Worm (Caenorhabditis elegans) whole organism, L2 larva: ENCODE results near the gene puf-6.
"Not testable (repeated sequence)": the region's sequence is repeated elsewhere in the genome, so short reads cannot be mapped to it uniquely, and the experiment has no call there.

Experiments used
- egl-27 ChIP-seq: sonication (generic microtip); optimal IDR thresholded peaks from 3 replicates; lab custom pipeline; 2017; ENCODE audit warnings: missing biosample characterization, missing genetic modification reagents, missing genetic modification characterization
- sma-3 ChIP-seq: sonication (generic microtip); optimal IDR thresholded peaks from 2 replicates; lab custom pipeline; 2016; ENCODE audit warnings: missing genetic modification reagents, missing genetic modification characterization, missing compliant biosample characterization
- sma-9 ChIP-seq, 2 experiments: fragments of 150-350 bp in 1 of 2; sonication (generic microtip) in 1 of 2; optimal IDR thresholded peaks; 2 replicates each; lab custom pipeline; 2014 to 2016; ENCODE audit warnings: missing genetic modification characterization in 2 of 2, mild to moderate bottlenecking in 1 of 2, missing biosample characterization in 1 of 2, missing compliant biosample characterization in 1 of 2, missing genetic modification reagents in 1 of 2, moderate library complexity in 1 of 2
- unc-55 ChIP-seq: fragments of 150-350 bp; sonication (generic microtip); optimal IDR thresholded peaks from 3 replicates; lab custom pipeline; 2014; ENCODE audit warnings: missing biosample characterization, missing genetic modification reagents, missing genetic modification characterization
- unc-62 ChIP-seq: fragments of 150-350 bp; optimal IDR thresholded peaks from 2 replicates; lab custom pipeline; 2014; ENCODE audit warnings: missing biosample characterization, missing genetic modification reagents, missing genetic modification characterization
- zag-1 ChIP-seq: fragments of 150-350 bp; optimal IDR thresholded peaks from 2 replicates; lab custom pipeline; 2014; ENCODE audit warnings: missing biosample characterization, missing genetic modification characterization

DNA sequence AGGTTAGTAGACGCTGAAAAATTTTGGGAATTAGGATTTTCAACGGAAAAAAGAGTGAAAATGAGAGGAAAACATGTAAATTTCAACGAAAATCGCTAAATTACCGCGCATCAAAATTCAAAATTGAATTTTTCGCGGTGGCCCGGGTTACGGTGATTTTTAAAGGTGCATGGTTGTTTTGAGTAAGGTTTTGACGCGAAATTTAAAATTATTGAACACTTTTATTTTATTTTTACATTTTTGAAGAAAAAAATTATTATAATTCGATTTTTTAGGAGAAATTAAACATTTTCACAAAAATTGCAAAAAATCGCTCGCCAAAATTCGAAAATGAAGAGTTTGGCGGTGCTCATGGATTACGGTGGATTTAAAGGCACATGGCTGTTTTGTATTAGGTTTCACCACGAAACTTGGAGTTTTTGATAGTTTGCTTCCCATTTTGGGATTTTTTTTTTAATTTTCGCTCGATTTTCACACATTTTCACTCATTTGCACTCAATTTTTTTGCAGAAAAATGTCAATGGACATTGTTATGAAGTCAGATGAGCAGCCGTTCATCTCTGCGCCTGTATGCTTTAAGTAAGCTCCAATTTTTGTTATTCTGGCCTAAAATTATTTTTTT, at the start of gene puf-6:
- TF ChIP-seq unc-62 (GFP tag; lab: Kevin White, UChicago); egl-27 (tag; lab: Kevin White, UChicago); sma-3 (GFP tag; lab: Kevin White, UChicago); zag-1 (tag; lab: Kevin White, UChicago); unc-55 (GFP tag; lab: Kevin White, UChicago); sma-9 (GFP tag; optimal IDR thresholded peaks at IDR 0.05; lab: Kevin White, UChicago); sma-9 (tag; optimal IDR thresholded peaks at IDR 0.05; lab: Kevin White, UChicago): not testable (repeated sequence)
